Fruit fly (Drosophila melanogaster): ENCODE data around the gene Trhn.

dm6 chr3L:1202588-1203195 lies 9.7 kb upstream of the Trhn start, which contains the start of gene meep:
- TF ChIP-seq CG9948 (tag; optimal IDR thresholded peaks at IDR 0.05) = no peak
- TF ChIP-seq Pif1A (GFP tag; optimal IDR thresholded peaks at IDR 0.05) = no peak
- TF ChIP-seq gl (tag; optimal IDR thresholded peaks at IDR 0.05) = no peak
- no peak for TF ChIP-seq CG8301 (tag; optimal IDR thresholded peaks at IDR 0.05)
- TF ChIP-seq CG13204 (GFP tag; optimal IDR thresholded peaks at IDR 0.05) = no peak
- no peak for TF ChIP-seq Pif1B (GFP tag; optimal IDR thresholded peaks at IDR 0.05)
- no peak for TF ChIP-seq D1 (tag; optimal IDR thresholded peaks at IDR 0.05)
- no peak for TF ChIP-seq EcR (GFP tag; optimal IDR thresholded peaks at IDR 0.05)
- no peak for TF ChIP-seq Snoo (tag; optimal IDR thresholded peaks at IDR 0.05)
- TF ChIP-seq CG4496 (GFP tag; IDR thresholded peaks at IDR 0.05) = no peak
- TF ChIP-seq CG17806 (tag; optimal IDR thresholded peaks at IDR 0.05) = no peak
- TF ChIP-seq Ets98B (GFP tag; IDR thresholded peaks at IDR 0.05) = no peak
